Worm (Caenorhabditis elegans) whole organism, mixed stage, embryonic: ENCODE measurements around the gene K08D12.8.

Experiments
- blmp-1 ChIP-seq: fragments of 150-350 bp; optimal IDR thresholded peaks from 2 replicates; lab custom pipeline; 2014; ENCODE audit warnings: missing biosample characterization, missing genetic modification characterization
- elt-1 ChIP-seq: sonication (generic microtip); optimal IDR thresholded peaks from 2 replicates; lab custom pipeline; 2017; ENCODE audit warnings: missing genetic modification characterization, mild to moderate bottlenecking, missing compliant biosample characterization, antibody characterized with exemption, moderate library complexity, borderline replicate concordance; ENCODE audit not compliant: insufficient read depth
- elt-3 ChIP-seq: fragments of 150-350 bp; optimal IDR thresholded peaks from 2 replicates; lab custom pipeline; 2014; ENCODE audit warnings: missing biosample characterization, missing genetic modification characterization
- lin-13 ChIP-seq: fragments of 150-350 bp; optimal IDR thresholded peaks from 2 replicates; lab custom pipeline; 2014; ENCODE audit warnings: missing biosample characterization, missing genetic modification characterization
- lsy-2 ChIP-seq: fragments of 150-350 bp; optimal IDR thresholded peaks from 2 replicates; lab custom pipeline; 2014; ENCODE audit warnings: missing biosample characterization, missing genetic modification characterization
- mep-1 ChIP-seq: fragments of 150-350 bp; optimal IDR thresholded peaks from 2 replicates; lab custom pipeline; 2017; ENCODE audit warnings: missing biosample characterization, missing genetic modification reagents, missing genetic modification characterization, inconsistent platforms
- mls-2 ChIP-seq: sonication (generic microtip); optimal IDR thresholded peaks from 2 replicates; lab custom pipeline; 2016; ENCODE audit warnings: mild to moderate bottlenecking, missing genetic modification characterization, moderate library complexity, missing compliant biosample characterization
- nhr-237 ChIP-seq: fragments of 150-350 bp; optimal IDR thresholded peaks from 2 replicates; lab custom pipeline; 2014; ENCODE audit warnings: missing biosample characterization, missing genetic modification characterization
- nhr-28 ChIP-seq: fragments of 150-350 bp; optimal IDR thresholded peaks from 2 replicates; lab custom pipeline; 2014; ENCODE audit warnings: missing biosample characterization, missing genetic modification characterization
- nhr-76 ChIP-seq: sonication (generic microtip); optimal IDR thresholded peaks from 2 replicates; lab custom pipeline; 2017; ENCODE audit warnings: missing biosample characterization, missing genetic modification characterization
- pha-4 ChIP-seq: fragments of 150-350 bp; optimal IDR thresholded peaks from 2 replicates; lab custom pipeline; 2018; ENCODE audit warnings: missing biosample characterization, missing genetic modification reagents, missing genetic modification characterization
- snpc-4 ChIP-seq: fragments of 150-350 bp; optimal IDR thresholded peaks from 2 replicates; lab custom pipeline; 2014; ENCODE audit warnings: missing biosample characterization, missing genetic modification characterization
- unc-120 ChIP-seq: sonication (generic microtip); optimal IDR thresholded peaks from 2 replicates; lab custom pipeline; 2017; ENCODE audit warnings: missing genetic modification characterization, missing compliant biosample characterization; ENCODE audit not compliant: poor library complexity, severe bottlenecking
- unc-39 ChIP-seq: fragments of 150-350 bp; optimal IDR thresholded peaks from 2 replicates; lab custom pipeline; 2014; ENCODE audit warnings: missing biosample characterization, missing genetic modification characterization

ce11 chrIV:1768288-1768687, 42.3 kb downstream of the K08D12.8 start, which contains the start of gene col-108:
- TF ChIP-seq unc-120 (tag; lab: Kevin White, UChicago), result no peak
- no peak for TF ChIP-seq elt-1 (tag; lab: Kevin White, UChicago)
- TF ChIP-seq blmp-1, result no peak
- no peak for TF ChIP-seq nhr-76 (tag; lab: Kevin White, UChicago)
- no peak for TF ChIP-seq nhr-28
- no peak for TF ChIP-seq elt-3
- no peak for TF ChIP-seq unc-39 (tag; lab: Kevin White, UChicago)
- no peak for TF ChIP-seq lin-13
- TF ChIP-seq mls-2 (tag; lab: Kevin White, UChicago), result no peak
- TF ChIP-seq lsy-2, result no peak
- TF ChIP-seq pha-4 (tag; lab: Kevin White, UChicago), result no peak
- TF ChIP-seq snpc-4, result no peak
- no peak for TF ChIP-seq nhr-237 (tag; lab: Kevin White, UChicago)
- TF ChIP-seq mep-1 (tag; lab: Kevin White, UChicago), result no peak
